Worm (Caenorhabditis elegans) whole organism, midembryonic: ENCODE data around the gene F46F5.15.

Experiments used
- cog-1 ChIP-seq: sonication (generic microtip); optimal IDR thresholded peaks from 2 replicates; lab custom pipeline; 2016; ENCODE audit warnings: missing genetic modification characterization, missing compliant biosample characterization
- klf-2 ChIP-seq: fragments of 200-800 bp; sonication (Bioruptor generic); conservative IDR thresholded peaks from 2 replicates; pipeline ENCODE4 v1.3.6; 2022; ENCODE audit warnings: missing genetic modification reagents, missing genetic modification characterization, missing compliant biosample characterization
- tab-1 ChIP-seq: fragments of 200-800 bp; sonication (Bioruptor generic); IDR thresholded peaks from 2 replicates; pipeline ENCODE4 v1.3.6; 2022; ENCODE audit warnings: missing genetic modification characterization, missing compliant biosample characterization

DNA sequence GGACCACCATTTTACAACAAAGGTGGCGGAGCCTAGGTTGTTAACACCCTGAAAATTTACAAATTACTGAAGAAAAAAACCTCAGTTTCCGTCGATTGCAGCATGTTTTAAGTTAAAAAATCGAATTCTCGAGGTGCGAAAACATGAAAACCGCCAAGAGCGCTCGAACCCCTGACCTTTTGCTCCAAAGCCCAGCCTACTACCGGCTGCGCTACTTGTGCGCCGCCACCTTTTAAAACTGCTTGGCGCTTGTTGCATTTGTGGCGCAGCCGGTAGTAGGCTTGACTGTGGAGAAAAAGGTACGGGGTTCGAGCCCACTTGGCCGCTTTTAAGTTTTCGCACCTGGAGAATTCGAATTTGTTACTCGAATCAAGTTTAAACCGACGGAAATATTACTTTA lies 38.1 kb upstream of the F46F5.15 start, which contains the start of gene snt-6:
- TF ChIP-seq cog-1 (tag; lab: Kevin White, UChicago): no peak
- no peak for TF ChIP-seq tab-1
- TF ChIP-seq klf-2 (GFP tag; lab: Robert Waterston, UW): no peak
